Worm (Caenorhabditis elegans) whole organism, L4 larva: ENCODE data around the gene Y48C3A.18.

Source experiments
- D1046.2 ChIP-seq: fragments of 200-800 bp; sonication (Bioruptor generic); IDR thresholded peaks from 2 replicates; pipeline ENCODE4 v1.3.6; 2022; ENCODE audit warnings: missing genetic modification characterization, missing compliant biosample characterization
- F10B5.3 ChIP-seq: sonication (generic microtip); optimal IDR thresholded peaks from 2 replicates; lab custom pipeline; 2016; ENCODE audit warnings: mild to moderate bottlenecking, missing genetic modification characterization, missing compliant biosample characterization
- F26F4.8 ChIP-seq: fragments of 200-800 bp; sonication (Bioruptor generic); conservative IDR thresholded peaks from 2 replicates; pipeline ENCODE4 v1.3.6; 2022; ENCODE audit warnings: missing genetic modification characterization, missing compliant biosample characterization
- F49E8.2 ChIP-seq: sonication (generic microtip); optimal IDR thresholded peaks from 2 replicates; lab custom pipeline; 2016; ENCODE audit warnings: missing compliant biosample characterization, mild to moderate bottlenecking, missing genetic modification characterization, borderline replicate concordance
- R02D3.7 ChIP-seq: fragments of 150-350 bp; sonication (generic microtip); optimal IDR thresholded peaks from 3 replicates; lab custom pipeline; 2014; ENCODE audit warnings: missing biosample characterization, missing genetic modification characterization
- T20F7.1 ChIP-seq: fragments of 200-800 bp; sonication (Bioruptor generic); optimal IDR thresholded peaks from 2 replicates; lab custom pipeline; 2018; ENCODE audit warnings: mild to moderate bottlenecking, missing genetic modification characterization, missing compliant biosample characterization
- Y105C5A.15 ChIP-seq: fragments of 200-800 bp; sonication (Bioruptor generic); IDR thresholded peaks from 2 replicates; pipeline ENCODE4 v1.3.6; 2022; ENCODE audit warnings: missing genetic modification characterization, missing compliant biosample characterization
- aly-2 ChIP-seq: sonication (generic microtip); optimal IDR thresholded peaks from 2 replicates; lab custom pipeline; 2018; ENCODE audit warnings: missing biosample characterization, missing genetic modification characterization
- ceh-28 ChIP-seq: fragments of 150-350 bp; optimal IDR thresholded peaks from 2 replicates; lab custom pipeline; 2014; ENCODE audit warnings: missing biosample characterization, missing genetic modification reagents, missing genetic modification characterization
- ceh-32 ChIP-seq: sonication (generic microtip); optimal IDR thresholded peaks from 2 replicates; lab custom pipeline; 2016; ENCODE audit warnings: mild to moderate bottlenecking, missing genetic modification characterization, missing compliant biosample characterization; ENCODE audit not compliant: poor library complexity
- ceh-82 ChIP-seq: sonication (generic microtip); optimal IDR thresholded peaks from 2 replicates; lab custom pipeline; 2017; ENCODE audit warnings: missing biosample characterization, missing genetic modification characterization
- ctbp-1 ChIP-seq: fragments of 200-800 bp; sonication (Bioruptor generic); IDR thresholded peaks from 2 replicates; pipeline ENCODE4 v1.3.6; 2022; ENCODE audit warnings: missing genetic modification reagents, missing genetic modification characterization, missing compliant biosample characterization
- daf-12 ChIP-seq: fragments of 150-350 bp; optimal IDR thresholded peaks from 2 replicates; lab custom pipeline; 2014; ENCODE audit warnings: missing biosample characterization, missing genetic modification reagents, missing genetic modification characterization
- daf-16 ChIP-seq, 3 experiments: sonication (generic microtip); optimal IDR thresholded peaks; 2 replicates each; lab custom pipeline; 2016 to 2017; ENCODE audit warnings: missing genetic modification characterization in 3 of 3, missing genetic modification reagents in 3 of 3, mild to moderate bottlenecking in 2 of 3, missing compliant biosample characterization in 2 of 3, missing biosample characterization in 1 of 3, moderate library complexity in 1 of 3
- daf-19 ChIP-seq: fragments of 200-800 bp; sonication (Bioruptor generic); conservative IDR thresholded peaks from 2 replicates; pipeline ENCODE4 v1.3.6; 2022; ENCODE audit warnings: missing genetic modification characterization, missing compliant biosample characterization
- dmd-9 ChIP-seq: fragments of 200-800 bp; sonication (Bioruptor generic); IDR thresholded peaks from 2 replicates; pipeline ENCODE4 v1.3.6; 2022; ENCODE audit warnings: missing genetic modification reagents, missing genetic modification characterization, missing compliant biosample characterization
- dpl-1 ChIP-seq: fragments of 150-350 bp; optimal IDR thresholded peaks from 2 replicates; lab custom pipeline; 2014; ENCODE audit warnings: missing biosample characterization, missing genetic modification reagents, missing genetic modification characterization
- dve-1 ChIP-seq: sonication (generic microtip); optimal IDR thresholded peaks from 2 replicates; lab custom pipeline; 2017; ENCODE audit warnings: antibody characterized with exemption, mild to moderate bottlenecking, missing genetic modification characterization, missing compliant biosample characterization; ENCODE audit not compliant: insufficient read depth
- egl-27 ChIP-seq: sonication (generic microtip); optimal IDR thresholded peaks from 3 replicates; lab custom pipeline; 2017; ENCODE audit warnings: missing biosample characterization, missing genetic modification reagents, missing genetic modification characterization
- egl-43 ChIP-seq: fragments of 200-800 bp; sonication (Bioruptor generic); IDR thresholded peaks from 2 replicates; pipeline ENCODE4 v1.3.6; 2022; ENCODE audit warnings: missing genetic modification reagents, missing genetic modification characterization, missing compliant biosample characterization
- fos-1 ChIP-seq: fragments of 150-350 bp; optimal IDR thresholded peaks from 2 replicates; lab custom pipeline; 2014; ENCODE audit warnings: missing biosample characterization, missing genetic modification characterization
- jun-1 ChIP-seq: fragments of 150-350 bp; optimal IDR thresholded peaks from 2 replicates; lab custom pipeline; 2014; ENCODE audit warnings: missing biosample characterization, missing genetic modification reagents, missing genetic modification characterization
- lim-7 ChIP-seq: fragments of 200-800 bp; sonication (Bioruptor generic); IDR thresholded peaks from 2 replicates; pipeline ENCODE4 v1.3.6; 2022; ENCODE audit warnings: missing genetic modification characterization, missing compliant biosample characterization
- lin-1 ChIP-seq: fragments of 200-800 bp; sonication (Bioruptor generic); IDR thresholded peaks from 2 replicates; pipeline ENCODE4 v1.3.6; 2022; ENCODE audit warnings: missing genetic modification reagents, missing genetic modification characterization, missing compliant biosample characterization
- lin-15B ChIP-seq: fragments of 150-350 bp; sonication (generic microtip); optimal IDR thresholded peaks from 3 replicates; lab custom pipeline; 2014; ENCODE audit warnings: missing biosample characterization, missing genetic modification characterization
- lin-38 ChIP-seq: fragments of 200-800 bp; sonication (Bioruptor generic); IDR thresholded peaks from 2 replicates; pipeline ENCODE4 v1.3.6; 2022; ENCODE audit warnings: missing genetic modification reagents, missing genetic modification characterization, missing compliant biosample characterization
- lsy-2 ChIP-seq, 2 experiments: fragments of 150-350 bp in 1 of 2; sonication (generic microtip) in 1 of 2; optimal IDR thresholded peaks; 2 replicates each; lab custom pipeline; 2014 to 2017; ENCODE audit warnings: missing biosample characterization in 2 of 2, missing genetic modification characterization in 2 of 2
- madf-9 ChIP-seq: fragments of 200-800 bp; sonication (Bioruptor generic); conservative IDR thresholded peaks from 2 replicates; pipeline ENCODE4 v1.3.6; 2022; ENCODE audit warnings: missing genetic modification reagents, missing genetic modification characterization, missing compliant biosample characterization
- mdl-1 ChIP-seq, 2 experiments: fragments of 150-350 bp in 1 of 2; sonication (generic microtip) in 1 of 2; optimal IDR thresholded peaks; 2 replicates each; lab custom pipeline; 2014 to 2017; ENCODE audit warnings: missing biosample characterization in 2 of 2, missing genetic modification characterization in 2 of 2
- mdt-29 ChIP-seq: fragments of 200-800 bp; sonication (Bioruptor generic); IDR thresholded peaks from 2 replicates; pipeline ENCODE4 v1.3.6; 2022; ENCODE audit warnings: missing genetic modification reagents, missing genetic modification characterization, missing compliant biosample characterization
- nhr-102 ChIP-seq: sonication (generic microtip); optimal IDR thresholded peaks from 2 replicates; lab custom pipeline; 2016; ENCODE audit warnings: mild to moderate bottlenecking, missing genetic modification characterization, moderate library complexity, missing compliant biosample characterization
- nhr-25 ChIP-seq: sonication (generic microtip); optimal IDR thresholded peaks from 2 replicates; lab custom pipeline; 2017; ENCODE audit warnings: missing genetic modification characterization, mild to moderate bottlenecking, missing compliant biosample characterization, antibody characterized with exemption, moderate library complexity, borderline replicate concordance; ENCODE audit not compliant: insufficient read depth
- nhr-41 ChIP-seq: fragments of 200-800 bp; sonication (Bioruptor generic); IDR thresholded peaks from 2 replicates; pipeline ENCODE4 v1.3.6; 2022; ENCODE audit warnings: missing genetic modification reagents, missing genetic modification characterization, missing compliant biosample characterization
- nhr-42 ChIP-seq: fragments of 200-800 bp; sonication (Bioruptor generic); IDR thresholded peaks from 2 replicates; pipeline ENCODE4 v1.3.6; 2022; ENCODE audit warnings: missing genetic modification characterization, missing compliant biosample characterization
- nhr-76 ChIP-seq: fragments of 150-350 bp; optimal IDR thresholded peaks from 2 replicates; lab custom pipeline; 2014; ENCODE audit warnings: missing biosample characterization, missing genetic modification characterization
- pha-4 ChIP-seq, 2 experiments: fragments of 150-350 bp in 1 of 2; fragments of 200-800 bp in 1 of 2; sonication (Bioruptor generic) in 1 of 2; IDR thresholded peaks in 1 of 2; optimal IDR thresholded peaks in 1 of 2; 2 replicates each; pipeline versions ENCODE4 v1.3.6 to Lab custom; 2014 to 2022; ENCODE audit warnings: missing genetic modification characterization in 2 of 2, missing genetic modification reagents in 2 of 2, missing biosample characterization in 1 of 2, missing compliant biosample characterization in 1 of 2
- pqm-1 ChIP-seq: sonication (generic microtip); optimal IDR thresholded peaks from 2 replicates; lab custom pipeline; 2017; ENCODE audit warnings: missing biosample characterization, missing genetic modification characterization
- set-16 ChIP-seq: fragments of 200-800 bp; sonication (Bioruptor generic); IDR thresholded peaks from 2 replicates; pipeline ENCODE4 v1.3.6; 2022; ENCODE audit warnings: missing genetic modification reagents, missing genetic modification characterization, missing compliant biosample characterization
- skn-1 ChIP-seq: fragments of 150-350 bp; optimal IDR thresholded peaks from 2 replicates; lab custom pipeline; 2014; ENCODE audit warnings: missing biosample characterization, missing genetic modification characterization
- snpc-1.2 ChIP-seq: fragments of 200-800 bp; sonication (Bioruptor generic); IDR thresholded peaks from 2 replicates; pipeline ENCODE4 v1.3.6; 2022; ENCODE audit warnings: missing genetic modification reagents, missing genetic modification characterization, missing compliant biosample characterization
- snpc-4 ChIP-seq: fragments of 150-350 bp; optimal IDR thresholded peaks from 2 replicates; lab custom pipeline; 2014; ENCODE audit warnings: missing biosample characterization, missing genetic modification characterization
- spr-3 ChIP-seq: fragments of 200-800 bp; sonication (Bioruptor generic); optimal IDR thresholded peaks from 2 replicates; lab custom pipeline; 2018; ENCODE audit warnings: mild to moderate bottlenecking, missing genetic modification characterization, missing compliant biosample characterization
- unc-130 ChIP-seq: sonication (generic microtip); optimal IDR thresholded peaks from 2 replicates; lab custom pipeline; 2016; ENCODE audit warnings: missing genetic modification reagents, missing genetic modification characterization, missing compliant biosample characterization
- unc-39 ChIP-seq: sonication (generic microtip); optimal IDR thresholded peaks from 2 replicates; lab custom pipeline; 2017; ENCODE audit warnings: missing biosample characterization, missing genetic modification characterization
- zfp-3 ChIP-seq: fragments of 200-800 bp; sonication (Bioruptor generic); conservative IDR thresholded peaks from 2 replicates; pipeline ENCODE4 v1.3.6; 2022; ENCODE audit warnings: missing genetic modification reagents, missing genetic modification characterization, missing compliant biosample characterization
- zip-11 ChIP-seq: fragments of 200-800 bp; sonication (Bioruptor generic); IDR thresholded peaks from 2 replicates; pipeline ENCODE4 v1.3.6; 2022; ENCODE audit warnings: missing genetic modification characterization, missing compliant biosample characterization
- zip-2 ChIP-seq: fragments of 150-350 bp; optimal IDR thresholded peaks from 2 replicates; lab custom pipeline; 2014; ENCODE audit warnings: missing biosample characterization, missing genetic modification characterization
- ztf-7 ChIP-seq: fragments of 150-350 bp; optimal IDR thresholded peaks from 2 replicates; lab custom pipeline; 2014; ENCODE audit warnings: missing biosample characterization, missing genetic modification characterization

The Y48C3A.18 gene

DNA sequence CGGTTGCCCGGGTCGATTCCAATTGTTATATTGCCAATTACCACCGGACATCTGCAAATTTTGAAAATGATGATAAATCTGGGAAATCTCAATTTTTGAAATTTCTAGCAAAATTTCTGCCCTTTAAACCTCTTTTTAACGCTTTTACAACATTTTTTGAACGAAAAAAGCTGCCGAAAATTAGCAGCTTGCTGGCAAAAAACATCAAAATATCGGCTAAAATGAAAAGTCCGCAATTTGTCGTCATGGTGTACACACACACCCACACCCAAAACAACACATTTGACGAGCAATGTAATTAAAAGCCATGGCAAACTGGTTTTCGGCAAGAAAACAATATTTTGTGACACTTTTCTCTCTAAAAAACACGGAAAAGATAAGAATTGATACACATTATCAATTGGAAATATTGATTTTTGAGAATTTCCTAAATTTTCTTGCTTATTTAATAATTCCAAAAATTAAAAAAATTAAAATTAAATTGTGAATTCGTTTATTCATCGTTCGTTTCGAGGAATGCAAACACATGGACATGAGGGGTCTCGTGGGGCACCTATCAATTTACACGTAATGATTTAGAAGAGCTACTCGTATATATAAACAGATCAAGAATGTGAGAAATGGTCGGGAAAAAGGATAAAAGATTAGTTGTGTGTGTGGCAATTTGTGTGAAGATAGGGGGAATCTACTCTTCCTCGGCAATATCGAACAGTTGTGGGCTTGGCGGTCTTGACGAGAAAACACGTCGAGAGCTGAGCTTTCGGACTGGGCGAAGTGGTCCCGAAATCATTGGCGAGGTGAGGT, 48.4 kb downstream of the Y48C3A.18 start, which contains the start of gene pqn-27:
Gene pqn-27 (minus strand): TSS at position 51 of the 804 bp plus-strand sequence.
- TF ChIP-seq daf-12 (tag; lab: Kevin White, UChicago) (no peak), unc-130 (GFP tag; lab: Kevin White, UChicago) (no peak), dpl-1 (peak; percentile 49), nhr-42 (GFP tag; lab: Robert Waterston, UW) (peak; percentile 70), pha-4 (GFP tag; IDR thresholded peaks at IDR 0.05; lab: Robert Waterston, UW) (peak; percentile 55; the same call in 1 of the 2 replicates), pha-4 (tag; optimal IDR thresholded peaks at IDR 0.05; lab: Kevin White, UChicago) (no peak), nhr-102 (tag; lab: Kevin White, UChicago) (peak; percentile 59), ceh-32 (no peak), lim-7 (GFP tag; lab: Robert Waterston, UW) (no peak), lin-38 (GFP tag; lab: Robert Waterston, UW) (peak; percentile 74), egl-27 (tag; lab: Kevin White, UChicago) (no peak), ctbp-1 (GFP tag; lab: Robert Waterston, UW) (no peak; the same call in none of the 2 replicates), lin-15B (no peak), ztf-7 (peak; percentile 40), snpc-1.2 (GFP tag; lab: Robert Waterston, UW) (0 out of 2 replicates have a peak, but pooled peaks have one; percentile 56), jun-1 (tag; lab: Kevin White, UChicago) (peak; percentile 1), zip-2 (tag; lab: Kevin White, UChicago) (peak; percentile 62), snpc-4 (tag; lab: Kevin White, UChicago) (no peak), F49E8.2 (tag; lab: Kevin White, UChicago) (no peak), zip-11 (no peak), ceh-82 (tag; lab: Kevin White, UChicago) (no peak), madf-9 (GFP tag; lab: Robert Waterston, UW) (no peak), aly-2 (tag; lab: Kevin White, UChicago) (no peak), Y105C5A.15 (GFP tag; lab: Robert Waterston, UW) (no peak), T20F7.1 (GFP tag; lab: Kevin White, UChicago) (no peak), daf-16 (GFP tag; optimal IDR thresholded peaks at IDR 0.05; lab: Kevin White, UChicago) (peak in 1 of 2 experiments; percentile 93), daf-16 (tag; optimal IDR thresholded peaks at IDR 0.05; lab: Kevin White, UChicago) (peak; percentile 95), lsy-2 (tag; optimal IDR thresholded peaks at IDR 0.05; lab: Kevin White, UChicago) (peak in 1 of 2 experiments; percentile 88), D1046.2 (GFP tag; lab: Robert Waterston, UW) (no peak), ceh-28 (tag; lab: Kevin White, UChicago) (no peak), spr-3 (GFP tag; lab: Kevin White, UChicago) (peak; percentile 15), F10B5.3 (no peak), dmd-9 (GFP tag; lab: Robert Waterston, UW) (no peak), zfp-3 (peak; percentile 87), nhr-25 (tag; lab: Kevin White, UChicago) (peak; percentile 13), set-16 (GFP tag; lab: Robert Waterston, UW) (no peak; the same call in 1 of the 2 replicates), egl-43 (no peak), F26F4.8 (GFP tag; lab: Robert Waterston, UW) (no peak), dve-1 (tag; lab: Kevin White, UChicago) (peak; percentile 81), unc-39 (no peak), fos-1 (tag; lab: Kevin White, UChicago) (no peak), nhr-76 (tag; lab: Kevin White, UChicago) (no peak), mdl-1 (tag; optimal IDR thresholded peaks at IDR 0.05; lab: Kevin White, UChicago) (peak in 1 of 2 experiments; percentile 61), daf-19 (no peak), R02D3.7 (tag; lab: Kevin White, UChicago) (no peak), lin-1 (GFP tag; lab: Robert Waterston, UW) (peak; percentile 82), pqm-1 (tag; lab: Kevin White, UChicago) (no peak), skn-1 (tag; lab: Kevin White, UChicago) (no peak), nhr-41 (GFP tag; lab: Robert Waterston, UW) (0 out of 2 replicates have a peak, but pooled peaks have one; percentile 22), mdt-29 (peak; percentile 33; the same call in 1 of the 2 replicates)
